Fruit fly (Drosophila melanogaster): ENCODE results near the gene CG32532.

Gene CG32532

DNA sequence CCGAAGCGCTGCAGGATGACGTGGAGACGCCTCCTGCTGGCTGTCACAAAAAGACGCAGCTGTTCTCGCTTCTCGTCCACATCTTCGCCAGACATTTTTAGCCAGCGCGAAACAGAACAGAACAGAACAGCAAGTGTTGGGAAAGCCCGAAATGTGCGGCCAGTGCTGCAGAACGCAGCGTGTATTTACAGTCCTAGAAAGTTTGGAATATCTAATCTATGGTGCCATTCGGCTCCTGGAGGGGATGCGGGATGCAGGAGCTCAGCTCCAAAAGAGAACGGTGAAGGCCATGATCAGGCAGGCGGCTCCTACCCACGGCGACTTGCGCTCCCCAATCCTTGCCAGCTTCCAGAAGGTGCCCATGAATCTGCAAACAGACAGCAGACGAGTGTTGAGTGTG is 53.0 kb downstream of the CG32532 start, which contains the start of gene CG12204 (continued):
- TF ChIP-seq Blimp-1 (GFP tag; optimal IDR thresholded peaks at IDR 0.05) = no peak
- no peak for TF ChIP-seq CG13424 (tag; optimal IDR thresholded peaks at IDR 0.05)
- TF ChIP-seq chm (GFP tag; IDR thresholded peaks at IDR 0.05) = no peak; the same call in 1 of the 2 replicates
- no peak for TF ChIP-seq CG16815 (GFP tag; optimal IDR thresholded peaks at IDR 0.05)
- 0 out of 2 replicates have a peak, but pooled peaks have one; percentile 23 for TF ChIP-seq Awh (GFP tag; IDR thresholded peaks at IDR 0.05)
- TF ChIP-seq CG30020 (tag; optimal IDR thresholded peaks at IDR 0.05) = no peak
- TF ChIP-seq H2.0 (GFP tag; IDR thresholded peaks at IDR 0.05) = no peak
- TF ChIP-seq Trl (optimal IDR thresholded peaks at IDR 0.05) = no peak
- TF ChIP-seq Trl (GFP tag; optimal IDR thresholded peaks at IDR 0.05) = peak; percentile 7
- no peak for TF ChIP-seq CG11085 (GFP tag; IDR thresholded peaks at IDR 0.05)
- no peak for TF ChIP-seq Sox100B (GFP tag; optimal IDR thresholded peaks at IDR 0.05)
- TF ChIP-seq vfl (GFP tag; optimal IDR thresholded peaks at IDR 0.05) = no peak
- no peak for TF ChIP-seq Doc2 (GFP tag; IDR thresholded peaks at IDR 0.05)
- TF ChIP-seq CG14710 (tag; optimal IDR thresholded peaks at IDR 0.05) = no peak
- no peak for TF ChIP-seq CG11456 (GFP tag; IDR thresholded peaks at IDR 0.05)
- no peak for TF ChIP-seq kni (GFP tag; optimal IDR thresholded peaks at IDR 0.05)
- TF ChIP-seq CG9437 (GFP tag; optimal IDR thresholded peaks at IDR 0.05) = no peak
- peak; percentile 24; the same call in 1 of the 2 replicates for TF ChIP-seq bbx (GFP tag; IDR thresholded peaks at IDR 0.05; ENCODE audit: partially characterized antibody)
- TF ChIP-seq Dbx (GFP tag; IDR thresholded peaks at IDR 0.05) = 0 out of 3 replicates have a peak, but pooled peaks have one; percentile 40
- no peak for TF ChIP-seq kay (GFP tag; optimal IDR thresholded peaks at IDR 0.05)
- no peak for TF ChIP-seq CG7556 (GFP tag; optimal IDR thresholded peaks at IDR 0.05)
- TF ChIP-seq CG12104 (GFP tag; optimal IDR thresholded peaks at IDR 0.05) = no peak
- TF ChIP-seq jigr1 (GFP tag; IDR thresholded peaks at IDR 0.05) = no peak
- no peak for TF ChIP-seq nerfin-1 (tag; optimal IDR thresholded peaks at IDR 0.05)
- no peak for TF ChIP-seq Ravus (GFP tag; IDR thresholded peaks at IDR 0.05)
- TF ChIP-seq CG14965 (GFP tag; optimal IDR thresholded peaks at IDR 0.05; ENCODE audit: borderline replicate concordance) = no peak
- no peak for TF ChIP-seq dmrt99B (tag; optimal IDR thresholded peaks at IDR 0.05)
- no peak for TF ChIP-seq crol (GFP tag; IDR thresholded peaks at IDR 0.05)
- peak in 1 of 2 experiments; percentile 11 for TF ChIP-seq insv (GFP tag; optimal IDR thresholded peaks at IDR 0.05)
- TF ChIP-seq fd64A (GFP tag; optimal IDR thresholded peaks at IDR 0.05) = no peak
- no peak for TF ChIP-seq fu2 (GFP tag; optimal IDR thresholded peaks at IDR 0.05)
- TF ChIP-seq abd-A (tag; optimal IDR thresholded peaks at IDR 0.05) = no peak
- no peak for TF ChIP-seq CG6689 (GFP tag; IDR thresholded peaks at IDR 0.05)
- TF ChIP-seq odd (GFP tag; optimal IDR thresholded peaks at IDR 0.05) = no peak
- no peak for TF ChIP-seq z (GFP tag; IDR thresholded peaks at IDR 0.05)
- no peak for TF ChIP-seq pfk (GFP tag; optimal IDR thresholded peaks at IDR 0.05)
- TF ChIP-seq p53 (GFP tag; optimal IDR thresholded peaks at IDR 0.05) = no peak
- no peak for TF ChIP-seq CG8290 (GFP tag; optimal IDR thresholded peaks at IDR 0.05)
- no peak for TF ChIP-seq CG8290 (tag; optimal IDR thresholded peaks at IDR 0.05)
- TF ChIP-seq CG2199 (GFP tag; IDR thresholded peaks at IDR 0.05) = no peak
- no peak for TF ChIP-seq CG15269 (tag; optimal IDR thresholded peaks at IDR 0.05)
- TF ChIP-seq CG13123 (GFP tag; optimal IDR thresholded peaks at IDR 0.05) = no peak
- TF ChIP-seq gcm2 (GFP tag; optimal IDR thresholded peaks at IDR 0.05) = no peak
- TF ChIP-seq Oaz (GFP tag; IDR thresholded peaks at IDR 0.05) = no peak
- TF ChIP-seq disco-r (GFP tag; optimal IDR thresholded peaks at IDR 0.05) = no peak
- no peak for TF ChIP-seq pan (optimal IDR thresholded peaks at IDR 0.05)
- no peak for TF ChIP-seq pan (GFP tag; optimal IDR thresholded peaks at IDR 0.05 in 1 of 2, IDR thresholded peaks at IDR 0.05 in 1 of 2)
- TF ChIP-seq zen2 (GFP tag; IDR thresholded peaks at IDR 0.05; ENCODE audit: partially characterized antibody) = 0 out of 3 replicates have a peak, but pooled peaks have one; percentile 13
- no peak for TF ChIP-seq CG10209 (GFP tag; optimal IDR thresholded peaks at IDR 0.05)
- TF ChIP-seq toy (GFP tag; IDR thresholded peaks at IDR 0.05) = no peak
- no peak for TF ChIP-seq Vsx1 (GFP tag; optimal IDR thresholded peaks at IDR 0.05)
- TF ChIP-seq peb (GFP tag; IDR thresholded peaks at IDR 0.05) = no peak
- no peak for TF ChIP-seq CG12391 (tag; optimal IDR thresholded peaks at IDR 0.05)

All from whole organism, embryonic.